Fruit fly (Drosophila melanogaster) whole organism: Measurements from ENCODE around the gene CG9737.

Experiments
- CG8478 ChIP-seq: fragments of >200 bp; optimal IDR thresholded peaks from 2 replicates; lab custom pipeline; 2018; ENCODE audit warnings: inconsistent platforms
- Dll ChIP-seq: fragments of >200 bp; optimal IDR thresholded peaks from 2 replicates; lab custom pipeline; 2017
- pan ChIP-seq: fragments of >200 bp; optimal IDR thresholded peaks from 2 replicates; lab custom pipeline; 2017
- psq ChIP-seq: fragments of >200 bp; optimal IDR thresholded peaks from 2 replicates; lab custom pipeline; 2017
- usp ChIP-seq: fragments of >200 bp; optimal IDR thresholded peaks from 2 replicates; lab custom pipeline; 2017; ENCODE audit warnings: missing biosample characterization, missing genetic modification characterization, mixed read lengths

dm6 chr3R:30201064-30201463, 42.0 kb downstream of the CG9737 start:
- TF ChIP-seq usp, result no peak
- no peak for TF ChIP-seq Dll
- TF ChIP-seq pan (lab: Kevin White, UChicago), result no peak
- no peak for TF ChIP-seq psq
- TF ChIP-seq CG8478 (lab: Kevin White, UChicago), result no peak
